Worm (Caenorhabditis elegans) whole organism, early embryonic: ENCODE measurements around the gene Y38H6C.18.
"Not testable (repeated sequence)": the region's sequence is repeated elsewhere in the genome, so short reads cannot be mapped to it uniquely, and the experiment has no call there.

ENCODE experiments used
- aly-1 ChIP-seq: sonication (generic microtip); optimal IDR thresholded peaks from 2 replicates; lab custom pipeline; 2016; ENCODE audit warnings: missing genetic modification characterization, missing compliant biosample characterization
- ama-1 ChIP-seq: fragments of 150-350 bp; optimal IDR thresholded peaks from 2 replicates; lab custom pipeline; 2014
- ceh-13 ChIP-seq: fragments of 200-800 bp; sonication (Bioruptor generic); optimal IDR thresholded peaks from 2 replicates; lab custom pipeline; 2018; ENCODE audit warnings: mild to moderate bottlenecking, missing genetic modification characterization, missing compliant biosample characterization
- ceh-36 ChIP-seq: sonication (generic microtip); optimal IDR thresholded peaks from 2 replicates; lab custom pipeline; 2016; ENCODE audit warnings: missing genetic modification characterization, inconsistent platforms, missing compliant biosample characterization
- flt-1 ChIP-seq: fragments of 200-800 bp; sonication (Bioruptor generic); IDR thresholded peaks from 2 replicates; pipeline ENCODE4 v1.3.6; 2022; ENCODE audit warnings: missing genetic modification characterization, missing compliant biosample characterization
- hmg-4 ChIP-seq: fragments of 200-800 bp; sonication (Bioruptor generic); optimal IDR thresholded peaks from 2 replicates; lab custom pipeline; 2018; ENCODE audit warnings: mild to moderate bottlenecking, missing genetic modification characterization, missing compliant biosample characterization
- scrt-1 ChIP-seq: fragments of 200-800 bp; sonication (Bioruptor generic); IDR thresholded peaks from 2 replicates; pipeline ENCODE4 v1.3.6; 2022; ENCODE audit warnings: missing genetic modification characterization, missing compliant biosample characterization
- tbx-37 ChIP-seq: fragments of 200-800 bp; sonication (Bioruptor generic); conservative IDR thresholded peaks from 2 replicates; pipeline ENCODE4 v1.3.6; 2022; ENCODE audit warnings: missing genetic modification reagents, missing genetic modification characterization, missing compliant biosample characterization

DNA sequence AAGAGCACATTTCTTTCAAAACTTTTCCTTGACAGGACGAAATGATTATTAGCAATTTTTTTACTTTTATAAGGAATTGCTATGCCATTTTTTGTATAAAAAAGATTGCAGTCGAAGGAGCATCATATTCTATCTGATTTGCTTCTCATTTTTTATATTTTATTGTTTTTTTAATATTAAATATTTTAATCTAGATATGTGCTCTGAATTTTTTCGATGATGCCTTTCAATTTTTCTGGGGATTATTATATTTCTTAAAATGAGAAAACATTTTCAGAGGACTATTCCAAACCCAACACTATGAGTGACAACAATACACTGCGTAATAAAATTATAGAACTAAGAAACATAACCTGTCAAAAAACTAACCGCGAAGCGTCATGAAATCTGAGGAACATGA lies 22.0 kb upstream of the Y38H6C.18 start, which contains the start of gene F26F2.4:
- TF ChIP-seq ceh-13 (GFP tag; lab: Kevin White, UChicago); scrt-1; ceh-36 (tag; lab: Kevin White, UChicago); flt-1; ama-1; aly-1; tbx-37 (GFP tag; lab: Robert Waterston, UW); hmg-4 (GFP tag; lab: Kevin White, UChicago): not testable (repeated sequence)
